Fruit fly (Drosophila melanogaster): Measurements from ENCODE around the gene CG15343.

Gene CG15343

dm6 chrX:8273799-8274484 is at the start of gene CG15343:
Gene CG15343, minus strand, starts transcription at chrX:8273806.
- TF ChIP-seq pad (GFP tag; optimal IDR thresholded peaks at IDR 0.05) (peak; percentile 33), tj (GFP tag; optimal IDR thresholded peaks at IDR 0.05) (no peak), cic (GFP tag; optimal IDR thresholded peaks at IDR 0.05) (no peak), CG1620 (GFP tag; optimal IDR thresholded peaks at IDR 0.05) (peak; percentile 32), toe (GFP tag; optimal IDR thresholded peaks at IDR 0.05) (peak; percentile 16), CG12768 (GFP tag; optimal IDR thresholded peaks at IDR 0.05) (no peak), CG14711 (tag; optimal IDR thresholded peaks at IDR 0.05) (peak; percentile 1), Mnt (GFP tag; optimal IDR thresholded peaks at IDR 0.05) (no peak), Hr96 (GFP tag; optimal IDR thresholded peaks at IDR 0.05) (no peak), ovo (GFP tag; optimal IDR thresholded peaks at IDR 0.05) (no peak), CG5204 (GFP tag; optimal IDR thresholded peaks at IDR 0.05) (no peak), CG7101 (tag; optimal IDR thresholded peaks at IDR 0.05) (no peak), bab1 (GFP tag; optimal IDR thresholded peaks at IDR 0.05) (peak; percentile 8), cnc (optimal IDR thresholded peaks at IDR 0.05) (no peak), Clk (GFP tag; optimal IDR thresholded peaks at IDR 0.05) (no peak), CG33017 (tag; optimal IDR thresholded peaks at IDR 0.05) (no peak), CG11617 (GFP tag; optimal IDR thresholded peaks at IDR 0.05) (no peak), CG7045 (GFP tag; optimal IDR thresholded peaks at IDR 0.05) (no peak), Crg-1 (GFP tag; optimal IDR thresholded peaks at IDR 0.05) (no peak), kay (GFP tag; ENCODE audit: borderline replicate concordance) (no peak)

dm6 chrX:8295338-8296206 is 22.0 kb upstream of the CG15343 start:
- TF ChIP-seq Hr96 (GFP tag; optimal IDR thresholded peaks at IDR 0.05): peak; percentile 36
- peak; percentile 97 for TF ChIP-seq kay (GFP tag; ENCODE audit: borderline replicate concordance)

dm6 chrX:8294493-8295337 is 21.1 kb upstream of the CG15343 start:
- TF ChIP-seq CG12768 (GFP tag; optimal IDR thresholded peaks at IDR 0.05): no peak
- TF ChIP-seq CG7101 (tag; optimal IDR thresholded peaks at IDR 0.05): no peak
- no peak for TF ChIP-seq CG11617 (GFP tag; optimal IDR thresholded peaks at IDR 0.05)
- no peak for TF ChIP-seq toe (GFP tag; optimal IDR thresholded peaks at IDR 0.05)
- no peak for TF ChIP-seq ovo (GFP tag; optimal IDR thresholded peaks at IDR 0.05)
- TF ChIP-seq Hr96 (GFP tag; optimal IDR thresholded peaks at IDR 0.05): peak; percentile 51
- no peak for TF ChIP-seq cic (GFP tag; optimal IDR thresholded peaks at IDR 0.05)
- no peak for TF ChIP-seq CG33017 (tag; optimal IDR thresholded peaks at IDR 0.05)
- TF ChIP-seq CG7045 (GFP tag; optimal IDR thresholded peaks at IDR 0.05): no peak
- TF ChIP-seq CG5204 (GFP tag; optimal IDR thresholded peaks at IDR 0.05): no peak
- TF ChIP-seq kay (GFP tag; ENCODE audit: borderline replicate concordance): no peak
- TF ChIP-seq pad (GFP tag; optimal IDR thresholded peaks at IDR 0.05): no peak
- TF ChIP-seq bab1 (GFP tag; optimal IDR thresholded peaks at IDR 0.05): no peak
- peak; percentile 1 for TF ChIP-seq CG14711 (tag; optimal IDR thresholded peaks at IDR 0.05)
- no peak for TF ChIP-seq cnc (optimal IDR thresholded peaks at IDR 0.05)

dm6 chrX:8286859-8287258 is 13.3 kb upstream of the CG15343 start:
- TF ChIP-seq Mnt (GFP tag; optimal IDR thresholded peaks at IDR 0.05): no peak
- no peak for TF ChIP-seq cic (GFP tag; optimal IDR thresholded peaks at IDR 0.05)
- TF ChIP-seq cnc (optimal IDR thresholded peaks at IDR 0.05): no peak
- no peak for TF ChIP-seq pad (GFP tag; optimal IDR thresholded peaks at IDR 0.05)
- TF ChIP-seq CG1620 (GFP tag; optimal IDR thresholded peaks at IDR 0.05): no peak
- no peak for TF ChIP-seq bab1 (GFP tag; optimal IDR thresholded peaks at IDR 0.05)
- no peak for TF ChIP-seq CG7045 (GFP tag; optimal IDR thresholded peaks at IDR 0.05)
- no peak for TF ChIP-seq kay (GFP tag; ENCODE audit: borderline replicate concordance)
- no peak for TF ChIP-seq toe (GFP tag; optimal IDR thresholded peaks at IDR 0.05)

dm6 chrX:8285052-8285451 is 11.4 kb upstream of the CG15343 start:
- no peak for TF ChIP-seq CG7045 (GFP tag; optimal IDR thresholded peaks at IDR 0.05)
- no peak for TF ChIP-seq CG1620 (GFP tag; optimal IDR thresholded peaks at IDR 0.05)
- TF ChIP-seq Crg-1 (GFP tag; optimal IDR thresholded peaks at IDR 0.05): no peak
- TF ChIP-seq Clk (GFP tag; optimal IDR thresholded peaks at IDR 0.05): no peak
- no peak for TF ChIP-seq bab1 (GFP tag; optimal IDR thresholded peaks at IDR 0.05)
- TF ChIP-seq ovo (GFP tag; optimal IDR thresholded peaks at IDR 0.05): no peak
- TF ChIP-seq Mnt (GFP tag; optimal IDR thresholded peaks at IDR 0.05): no peak
- TF ChIP-seq CG5204 (GFP tag; optimal IDR thresholded peaks at IDR 0.05): no peak
- TF ChIP-seq CG14711 (tag; optimal IDR thresholded peaks at IDR 0.05): no peak
- no peak for TF ChIP-seq CG12768 (GFP tag; optimal IDR thresholded peaks at IDR 0.05)
- no peak for TF ChIP-seq toe (GFP tag; optimal IDR thresholded peaks at IDR 0.05)
- no peak for TF ChIP-seq CG33017 (tag; optimal IDR thresholded peaks at IDR 0.05)
- no peak for TF ChIP-seq tj (GFP tag; optimal IDR thresholded peaks at IDR 0.05)
- TF ChIP-seq pad (GFP tag; optimal IDR thresholded peaks at IDR 0.05): no peak
- TF ChIP-seq kay (GFP tag; ENCODE audit: borderline replicate concordance): no peak
